Worm (Caenorhabditis elegans): Measurements from ENCODE around the gene T13F2.4.
"Not testable (repeated sequence)": the region's sequence is repeated elsewhere in the genome, so short reads cannot be mapped to it uniquely, and the experiment has no call there.

ce11 chrIV:9769746-9770145 is 19.9 kb upstream of the T13F2.4 start, which contains the start of gene msp-78:
- not testable (repeated sequence) for TF ChIP-seq alr-1 (tag; optimal IDR thresholded peaks at IDR 0.05; ENCODE audit: borderline replicate concordance); mep-1 (tag; optimal IDR thresholded peaks at IDR 0.05); lin-39 (tag; optimal IDR thresholded peaks at IDR 0.05); unc-130 (tag; optimal IDR thresholded peaks at IDR 0.05); efl-3 (GFP tag; optimal IDR thresholded peaks at IDR 0.05); nhr-76 (tag; optimal IDR thresholded peaks at IDR 0.05); ces-1 (GFP tag; optimal IDR thresholded peaks at IDR 0.05); nhr-237 (tag; optimal IDR thresholded peaks at IDR 0.05); fkh-10 (GFP tag; optimal IDR thresholded peaks at IDR 0.05); Y116A8C.19 (tag; optimal IDR thresholded peaks at IDR 0.05; ENCODE audit: borderline replicate concordance); aly-2 (tag; optimal IDR thresholded peaks at IDR 0.05); lin-13 (GFP tag; optimal IDR thresholded peaks at IDR 0.05); zag-1 (tag; optimal IDR thresholded peaks at IDR 0.05); tlp-1 (tag; optimal IDR thresholded peaks at IDR 0.05)
